Worm (Caenorhabditis elegans) whole organism, L1 larva: Measurements from ENCODE around the gene spat-3.

Source experiments
- ama-1 ChIP-seq: fragments of 150-350 bp; optimal IDR thresholded peaks from 2 replicates; lab custom pipeline; 2014
- dpl-1 ChIP-seq, 3 experiments: fragments of 150-350 bp in 2 of 3; sonication (generic microtip) in 1 of 3; optimal IDR thresholded peaks; 2 replicates each; lab custom pipeline; 2014 to 2017; ENCODE audit warnings: missing biosample characterization in 3 of 3, missing genetic modification characterization in 3 of 3, missing genetic modification reagents in 3 of 3
- lin-15B ChIP-seq: fragments of 150-350 bp; sonication (generic microtip); optimal IDR thresholded peaks from 3 replicates; lab custom pipeline; 2014; ENCODE audit warnings: missing biosample characterization, missing genetic modification characterization
- mep-1 ChIP-seq: fragments of 150-350 bp; optimal IDR thresholded peaks from 2 replicates; lab custom pipeline; 2014; ENCODE audit warnings: missing biosample characterization, missing genetic modification characterization
- nhr-19 ChIP-seq: fragments of 200-800 bp; sonication (Bioruptor generic); conservative IDR thresholded peaks from 2 replicates; pipeline ENCODE4 v1.3.6; 2022; ENCODE audit warnings: missing genetic modification characterization, missing compliant biosample characterization
- skn-1 ChIP-seq: fragments of 150-350 bp; optimal IDR thresholded peaks from 2 replicates; lab custom pipeline; 2014; ENCODE audit warnings: missing biosample characterization, missing genetic modification characterization
- snpc-4 ChIP-seq: fragments of 150-350 bp; optimal IDR thresholded peaks from 2 replicates; lab custom pipeline; 2014; ENCODE audit warnings: missing biosample characterization, missing genetic modification characterization
- sox-4 ChIP-seq: sonication (generic microtip); optimal IDR thresholded peaks from 2 replicates; lab custom pipeline; 2016; ENCODE audit warnings: missing genetic modification characterization, missing compliant biosample characterization
- unc-130 ChIP-seq: fragments of 150-350 bp; optimal IDR thresholded peaks from 2 replicates; lab custom pipeline; 2017; ENCODE audit warnings: missing biosample characterization, missing genetic modification characterization, inconsistent platforms

DNA sequence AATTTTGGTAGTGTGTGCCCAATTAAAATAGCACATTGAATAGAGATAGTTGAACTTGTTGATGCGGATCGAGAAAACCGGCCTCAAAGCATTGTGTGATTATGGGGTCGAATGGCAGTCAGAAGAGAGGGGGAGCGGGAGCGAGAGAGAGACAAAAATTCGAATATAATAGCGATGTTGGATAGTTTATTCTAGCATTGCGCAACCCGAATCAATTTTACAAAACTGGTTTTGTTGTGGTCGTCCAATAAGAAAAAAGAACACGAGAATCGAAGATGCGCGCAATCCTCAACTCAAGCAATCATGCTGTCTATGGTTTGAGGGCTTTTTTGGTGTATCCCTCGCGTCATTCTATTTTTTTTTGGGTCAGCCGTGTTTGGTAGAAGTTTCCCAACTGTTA is 52.2 kb downstream of the spat-3 start:
- no peak for TF ChIP-seq snpc-4 (tag; lab: Kevin White, UChicago)
- no peak for TF ChIP-seq ama-1 (lab: Kevin White, UChicago)
- TF ChIP-seq skn-1: no peak
- TF ChIP-seq dpl-1 (GFP tag; optimal IDR thresholded peaks at IDR 0.05; lab: Kevin White, UChicago): no peak
- TF ChIP-seq nhr-19 (GFP tag; lab: Robert Waterston, UW): no peak
- TF ChIP-seq mep-1: no peak
- no peak for TF ChIP-seq sox-4 (tag; lab: Kevin White, UChicago)
- no peak for TF ChIP-seq lin-15B
- TF ChIP-seq unc-130 (tag; lab: Kevin White, UChicago): no peak
